Fruit fly (Drosophila melanogaster) whole organism, embryonic: Measurements from ENCODE around the gene CG5506.
A peak's percentile ranks its signal among the peaks of the same experiment; 100 is the strongest.

Source experiments
- BEAF-32 ChIP-seq: fragments of 200-800 bp; sonication (Bioruptor generic); optimal IDR thresholded peaks from 3 replicates; lab custom pipeline; 2017; ENCODE audit warnings: missing biosample characterization, missing genetic modification characterization, mild to moderate bottlenecking, moderate library complexity, missing genetic modification reagents
- Bdp1 ChIP-seq: fragments of 200-800 bp; sonication (Bioruptor generic); optimal IDR thresholded peaks from 3 replicates; lab custom pipeline; 2016; ENCODE audit warnings: missing biosample characterization, missing genetic modification characterization
- CG10209 ChIP-seq: fragments of 200-800 bp; sonication (Bioruptor generic); optimal IDR thresholded peaks from 3 replicates; lab custom pipeline; 2017; ENCODE audit warnings: missing biosample characterization, mild to moderate bottlenecking, missing genetic modification characterization, missing genetic modification reagents
- CG11247 ChIP-seq: fragments of 200-800 bp; sonication (Bioruptor generic); IDR thresholded peaks from 2 replicates; pipeline ENCODE4 v1.3.6; 2022; ENCODE audit warnings: missing biosample characterization, missing genetic modification characterization
- CG12071 ChIP-seq: fragments of 200-800 bp; sonication (Bioruptor generic); optimal IDR thresholded peaks from 3 replicates; lab custom pipeline; 2018; ENCODE audit warnings: missing biosample characterization, mild to moderate bottlenecking, missing genetic modification characterization
- CG16815 ChIP-seq: fragments of 200-800 bp; sonication (Bioruptor generic); optimal IDR thresholded peaks from 3 replicates; lab custom pipeline; 2017; ENCODE audit warnings: missing biosample characterization, mild to moderate bottlenecking, missing genetic modification characterization
- CG1832 ChIP-seq: fragments of 200-800 bp; sonication (Bioruptor generic); optimal IDR thresholded peaks from 2 replicates; lab custom pipeline; 2017; ENCODE audit warnings: missing biosample characterization, mild to moderate bottlenecking, missing genetic modification characterization, inconsistent platforms
- CG18764 ChIP-seq: fragments of 200-800 bp; sonication (Bioruptor generic); optimal IDR thresholded peaks from 3 replicates; lab custom pipeline; 2016; ENCODE audit warnings: missing biosample characterization, missing genetic modification characterization
- CG2120 ChIP-seq: fragments of 200-800 bp; sonication (Bioruptor generic); optimal IDR thresholded peaks from 3 replicates; lab custom pipeline; 2016; ENCODE audit warnings: missing biosample characterization, missing genetic modification characterization
- CG2129 ChIP-seq: fragments of 200-800 bp; sonication (Bioruptor generic); IDR thresholded peaks from 2 replicates; pipeline ENCODE4 v1.3.6; 2022; ENCODE audit warnings: missing biosample characterization, missing genetic modification characterization; ENCODE audit not compliant: partially characterized antibody
- CG2712 ChIP-seq: fragments of 200-800 bp; optimal IDR thresholded peaks from 3 replicates; lab custom pipeline; 2019; ENCODE audit warnings: missing biosample characterization, mild to moderate bottlenecking, missing genetic modification characterization, moderate library complexity
- CG34376 ChIP-seq: fragments of 200-800 bp; sonication (Bioruptor generic); optimal IDR thresholded peaks from 2 replicates; lab custom pipeline; 2018; ENCODE audit warnings: missing biosample characterization, mild to moderate bottlenecking, missing genetic modification characterization
- CG34422 ChIP-seq: fragments of 200-800 bp; sonication (Bioruptor generic); IDR thresholded peaks from 3 replicates; pipeline ENCODE4 v1.3.6; 2022; ENCODE audit warnings: missing biosample characterization, missing genetic modification characterization
- CG3838 ChIP-seq: fragments of 200-800 bp; sonication (Bioruptor generic); optimal IDR thresholded peaks from 3 replicates; lab custom pipeline; 2016; ENCODE audit warnings: missing biosample characterization, missing genetic modification characterization
- CG4820 ChIP-seq: fragments of 200-800 bp; sonication (Bioruptor generic); optimal IDR thresholded peaks from 3 replicates; lab custom pipeline; 2016; ENCODE audit warnings: missing biosample characterization, missing genetic modification characterization
- CG6254 ChIP-seq: fragments of 200-800 bp; sonication (Bioruptor generic); optimal IDR thresholded peaks from 3 replicates; lab custom pipeline; 2017; ENCODE audit warnings: mild to moderate bottlenecking, missing biosample characterization, missing genetic modification reagents, missing genetic modification characterization
- CG6683 ChIP-seq: fragments of 200-800 bp; sonication (Bioruptor generic); optimal IDR thresholded peaks from 2 replicates; lab custom pipeline; 2017; ENCODE audit warnings: missing biosample characterization, mild to moderate bottlenecking, missing genetic modification characterization, missing genetic modification reagents
- CG8281 ChIP-seq: fragments of 200-800 bp; sonication (Bioruptor generic); optimal IDR thresholded peaks from 2 replicates; lab custom pipeline; 2018; ENCODE audit warnings: missing biosample characterization, mild to moderate bottlenecking, missing genetic modification characterization, moderate library complexity
- CG8388 ChIP-seq: fragments of 200-800 bp; sonication (Bioruptor generic); optimal IDR thresholded peaks from 2 replicates; lab custom pipeline; 2019; ENCODE audit warnings: missing biosample characterization, mild to moderate bottlenecking, missing genetic modification characterization, moderate library complexity
- CG8765 ChIP-seq: fragments of 200-800 bp; sonication (Bioruptor generic); IDR thresholded peaks from 2 replicates; pipeline ENCODE4 v1.3.6; 2022; ENCODE audit warnings: missing biosample characterization, missing genetic modification characterization
- CG9437 ChIP-seq: fragments of 200-800 bp; sonication (Bioruptor generic); optimal IDR thresholded peaks from 2 replicates; lab custom pipeline; 2018; ENCODE audit warnings: missing biosample characterization, mild to moderate bottlenecking, missing genetic modification characterization
- CG9727 ChIP-seq: fragments of 200-800 bp; sonication (Bioruptor generic); optimal IDR thresholded peaks from 3 replicates; lab custom pipeline; 2017; ENCODE audit warnings: missing biosample characterization, mild to moderate bottlenecking, missing genetic modification characterization
- CrebB ChIP-seq: fragments of 200-800 bp; sonication (Bioruptor generic); optimal IDR thresholded peaks from 3 replicates; lab custom pipeline; 2018; ENCODE audit warnings: missing biosample characterization, mild to moderate bottlenecking, missing genetic modification characterization
- E2f2 ChIP-seq: fragments of 200-800 bp; sonication (Bioruptor generic); IDR thresholded peaks from 2 replicates; pipeline ENCODE4 v1.3.6; 2022; ENCODE audit warnings: missing biosample characterization, missing genetic modification characterization
- Fer3 ChIP-seq: fragments of 200-800 bp; sonication (Bioruptor generic); optimal IDR thresholded peaks from 2 replicates; lab custom pipeline; 2018; ENCODE audit warnings: missing biosample characterization, mild to moderate bottlenecking, missing genetic modification characterization, moderate library complexity
- Lpt ChIP-seq: fragments of >200 bp; optimal IDR thresholded peaks from 2 replicates; lab custom pipeline; 2018; ENCODE audit warnings: missing biosample characterization, missing genetic modification characterization
- MTF-1 ChIP-seq: fragments of 200-800 bp; sonication (Bioruptor generic); optimal IDR thresholded peaks from 2 replicates; lab custom pipeline; 2018; ENCODE audit warnings: missing biosample characterization, mild to moderate bottlenecking, missing genetic modification characterization, borderline replicate concordance
- Mes4 ChIP-seq: fragments of 200-800 bp; sonication (Bioruptor generic); optimal IDR thresholded peaks from 2 replicates; lab custom pipeline; 2016; ENCODE audit warnings: missing biosample characterization, missing genetic modification characterization
- Six4 ChIP-seq: fragments of 200-800 bp; sonication (Bioruptor generic); optimal IDR thresholded peaks from 2 replicates; lab custom pipeline; 2016; ENCODE audit warnings: missing biosample characterization, missing genetic modification characterization
- Sox102F ChIP-seq: fragments of 200-800 bp; sonication (Bioruptor generic); optimal IDR thresholded peaks from 2 replicates; lab custom pipeline; 2018; ENCODE audit warnings: missing biosample characterization, mild to moderate bottlenecking, missing genetic modification characterization, moderate library complexity
- amos ChIP-seq: fragments of 200-800 bp; sonication (Bioruptor generic); IDR thresholded peaks from 2 replicates; pipeline ENCODE4 v1.3.6; 2022; ENCODE audit warnings: missing biosample characterization, missing genetic modification characterization; ENCODE audit not compliant: partially characterized antibody
- aop ChIP-seq: fragments of 200-800 bp; sonication (Bioruptor generic); IDR thresholded peaks from 2 replicates; pipeline ENCODE4 v1.3.6; 2022; ENCODE audit warnings: missing biosample characterization, missing genetic modification characterization
- ara ChIP-seq: fragments of 200-800 bp; sonication (Bioruptor generic); IDR thresholded peaks from 2 replicates; pipeline ENCODE4 v1.3.6; 2022; ENCODE audit warnings: missing biosample characterization, missing genetic modification characterization
- dati ChIP-seq: fragments of 200-800 bp; sonication (Bioruptor generic); IDR thresholded peaks from 2 replicates; pipeline ENCODE4 v1.3.6; 2022; ENCODE audit warnings: missing biosample characterization, missing genetic modification characterization
- emc ChIP-seq: fragments of 200-800 bp; sonication (Bioruptor generic); optimal IDR thresholded peaks from 2 replicates; lab custom pipeline; 2016; ENCODE audit warnings: missing biosample characterization, missing genetic modification characterization
- en ChIP-seq: fragments of 200-800 bp; sonication (Bioruptor generic); optimal IDR thresholded peaks from 2 replicates; lab custom pipeline; 2016; ENCODE audit warnings: missing biosample characterization, missing genetic modification characterization
- fu2 ChIP-seq: fragments of 200-800 bp; sonication (Bioruptor generic); optimal IDR thresholded peaks from 2 replicates; lab custom pipeline; 2016; ENCODE audit warnings: missing biosample characterization, missing genetic modification characterization
- gfzf ChIP-seq: fragments of 200-800 bp; sonication (Bioruptor generic); optimal IDR thresholded peaks from 2 replicates; lab custom pipeline; 2016; ENCODE audit warnings: missing biosample characterization, mild to moderate bottlenecking, missing genetic modification characterization, moderate library complexity
- ham ChIP-seq: fragments of 200-800 bp; sonication (Bioruptor generic); IDR thresholded peaks from 2 replicates; pipeline ENCODE4 v1.3.6; 2022; ENCODE audit warnings: missing biosample characterization, missing genetic modification characterization
- hbn ChIP-seq: fragments of 200-800 bp; sonication (Bioruptor generic); IDR thresholded peaks from 2 replicates; pipeline ENCODE4 v1.3.6; 2022; ENCODE audit warnings: missing biosample characterization, missing genetic modification characterization; ENCODE audit not compliant: partially characterized antibody
- ind ChIP-seq: fragments of 200-800 bp; sonication (Bioruptor generic); optimal IDR thresholded peaks from 3 replicates; lab custom pipeline; 2016; ENCODE audit warnings: missing biosample characterization, missing genetic modification characterization
- inv ChIP-seq: fragments of 200-800 bp; sonication (Bioruptor generic); IDR thresholded peaks from 2 replicates; pipeline ENCODE4 v1.3.6; 2022; ENCODE audit warnings: missing biosample characterization, missing genetic modification characterization; ENCODE audit not compliant: partially characterized antibody
- nmo ChIP-seq: fragments of 200-800 bp; sonication (Bioruptor generic); optimal IDR thresholded peaks from 2 replicates; lab custom pipeline; 2018; ENCODE audit warnings: missing biosample characterization, mild to moderate bottlenecking, missing genetic modification characterization, moderate library complexity
- rib ChIP-seq: fragments of 200-800 bp; sonication (Bioruptor generic); IDR thresholded peaks from 2 replicates; pipeline ENCODE4 v1.3.6; 2022; ENCODE audit warnings: missing biosample characterization, missing genetic modification characterization
- salm ChIP-seq: fragments of 200-800 bp; sonication (Bioruptor generic); optimal IDR thresholded peaks from 2 replicates; lab custom pipeline; 2018; ENCODE audit warnings: missing biosample characterization, mild to moderate bottlenecking, missing genetic modification characterization
- stc ChIP-seq: fragments of 200-800 bp; sonication (Bioruptor generic); IDR thresholded peaks from 2 replicates; pipeline ENCODE4 v1.3.6; 2022; ENCODE audit warnings: missing biosample characterization, missing genetic modification characterization
- tap ChIP-seq: fragments of 200-800 bp; optimal IDR thresholded peaks from 3 replicates; lab custom pipeline; 2019; ENCODE audit warnings: missing biosample characterization, mild to moderate bottlenecking, missing genetic modification characterization, moderate library complexity
- trh ChIP-seq: fragments of 200-800 bp; sonication (Bioruptor generic); optimal IDR thresholded peaks from 2 replicates; lab custom pipeline; 2016; ENCODE audit warnings: missing biosample characterization, missing genetic modification characterization
- zen2 ChIP-seq: fragments of 200-800 bp; sonication (Bioruptor generic); IDR thresholded peaks from 3 replicates; pipeline ENCODE4 v1.3.6; 2022; ENCODE audit warnings: missing biosample characterization, missing genetic modification characterization; ENCODE audit not compliant: partially characterized antibody

The CG5506 gene

dm6 chr3L:17846169-17846981, 37.8 kb downstream of the CG5506 start, which contains the start of the genes MED19 and CG7430 (continued):
- TF ChIP-seq rib (GFP tag; lab: Robert Waterston, UW) (no peak), CG8765 (GFP tag; lab: Robert Waterston, UW) (no peak), dati (GFP tag; lab: Robert Waterston, UW) (no peak), CG6254 (no peak), Lpt (GFP tag; lab: Kevin White, UChicago) (no peak), CG34422 (peak; percentile 60; the same call in 1 of the 3 replicates), E2f2 (GFP tag; lab: Robert Waterston, UW) (peak; percentile 32), trh (GFP tag; lab: Kevin White, UChicago) (no peak), fu2 (GFP tag; lab: Kevin White, UChicago) (no peak), CG10209 (no peak), CG9437 (GFP tag; lab: Kevin White, UChicago) (peak; percentile 20), Sox102F (GFP tag; lab: Kevin White, UChicago) (no peak), stc (GFP tag; lab: Robert Waterston, UW) (no peak), CG4820 (GFP tag; lab: Kevin White, UChicago) (no peak), CG8388 (GFP tag; lab: Kevin White, UChicago) (no peak), emc (GFP tag; lab: Kevin White, UChicago) (no peak), CG6683 (GFP tag; lab: Kevin White, UChicago) (no peak), en (no peak), CG18764 (GFP tag; lab: Kevin White, UChicago) (no peak), ham (GFP tag; lab: Robert Waterston, UW) (no peak), MTF-1 (GFP tag; lab: Kevin White, UChicago) (no peak), CG9727 (peak; percentile 33), CG16815 (GFP tag; lab: Kevin White, UChicago) (no peak), BEAF-32 (GFP tag; lab: Kevin White, UChicago) (peak; percentile 80), hbn (GFP tag; lab: Robert Waterston, UW) (peak; percentile 59), CG2120 (no peak), salm (peak; percentile 28), CG11247 (no peak), CG34376 (GFP tag; lab: Kevin White, UChicago) (peak; percentile 50), Bdp1 (GFP tag; lab: Kevin White, UChicago) (no peak), ind (no peak), Six4 (GFP tag; lab: Kevin White, UChicago) (no peak), CG2129 (GFP tag; lab: Robert Waterston, UW) (no peak), Fer3 (no peak), CG8281 (tag; lab: Kevin White, UChicago) (no peak), CG2712 (tag; lab: Kevin White, UChicago) (peak; percentile 26), inv (0 out of 2 replicates have a peak, but pooled peaks have one; percentile 11), tap (tag; lab: Kevin White, UChicago) (no peak), zen2 (GFP tag; lab: Robert Waterston, UW) (no peak), gfzf (GFP tag; lab: Kevin White, UChicago) (peak; percentile 87), aop (GFP tag; lab: Robert Waterston, UW) (no peak), ara (no peak), amos (GFP tag; lab: Robert Waterston, UW) (peak; percentile 62), CG1832 (GFP tag; lab: Kevin White, UChicago) (no peak), Mes4 (GFP tag; lab: Kevin White, UChicago) (no peak), nmo (GFP tag; lab: Kevin White, UChicago) (peak; percentile 45), CG12071 (GFP tag; lab: Kevin White, UChicago) (no peak), CrebB (tag; lab: Kevin White, UChicago) (peak; percentile 28), CG3838 (GFP tag; lab: Kevin White, UChicago) (no peak)
